Fruit fly (Drosophila melanogaster): ENCODE measurements around the gene CG34134.
A peak's percentile ranks its signal among the peaks of the same experiment; 100 is the strongest.

CG34134 gene

dm6 chr2L:8211070-8211469 lies 20.5 kb upstream of the CG34134 start, which contains the start of gene Ssb-c31a:
Ssb-c31a (plus strand) TSS chr2L:8211347.
- TF ChIP-seq CG7045 (GFP tag; optimal IDR thresholded peaks at IDR 0.05) (peak; percentile 74), CG14711 (tag; optimal IDR thresholded peaks at IDR 0.05) (peak; percentile 61), Clk (GFP tag; optimal IDR thresholded peaks at IDR 0.05) (peak; percentile 42), CG7101 (tag; optimal IDR thresholded peaks at IDR 0.05) (peak; percentile 83), CG5204 (GFP tag; optimal IDR thresholded peaks at IDR 0.05) (peak; percentile 87), Hr96 (GFP tag; optimal IDR thresholded peaks at IDR 0.05) (peak; percentile 75), CG1620 (GFP tag; optimal IDR thresholded peaks at IDR 0.05) (peak; percentile 88), ovo (GFP tag; optimal IDR thresholded peaks at IDR 0.05) (peak; percentile 55), Crg-1 (GFP tag; optimal IDR thresholded peaks at IDR 0.05) (peak; percentile 91), toe (GFP tag; optimal IDR thresholded peaks at IDR 0.05) (peak; percentile 87), cnc (optimal IDR thresholded peaks at IDR 0.05) (no peak), CG33017 (tag; optimal IDR thresholded peaks at IDR 0.05) (peak; percentile 72), cic (GFP tag; optimal IDR thresholded peaks at IDR 0.05) (peak; percentile 50), kay (GFP tag; ENCODE audit: borderline replicate concordance) (peak; percentile 94), CG11617 (GFP tag; optimal IDR thresholded peaks at IDR 0.05) (peak; percentile 74), bab1 (GFP tag; optimal IDR thresholded peaks at IDR 0.05) (peak; percentile 71), pad (GFP tag; optimal IDR thresholded peaks at IDR 0.05) (peak; percentile 69), tj (GFP tag; optimal IDR thresholded peaks at IDR 0.05) (peak; percentile 69), Mnt (GFP tag; optimal IDR thresholded peaks at IDR 0.05) (peak; percentile 76), CG12768 (GFP tag; optimal IDR thresholded peaks at IDR 0.05) (peak; percentile 81)

dm6 chr2L:8210468-8210867 lies 19.9 kb upstream of the CG34134 start:
- TF ChIP-seq CG1620 (GFP tag; optimal IDR thresholded peaks at IDR 0.05): no peak
- no peak for TF ChIP-seq CG33017 (tag; optimal IDR thresholded peaks at IDR 0.05)
- TF ChIP-seq CG7045 (GFP tag; optimal IDR thresholded peaks at IDR 0.05): no peak
- no peak for TF ChIP-seq ovo (GFP tag; optimal IDR thresholded peaks at IDR 0.05)
- TF ChIP-seq bab1 (GFP tag; optimal IDR thresholded peaks at IDR 0.05): no peak
- TF ChIP-seq CG5204 (GFP tag; optimal IDR thresholded peaks at IDR 0.05): no peak
- no peak for TF ChIP-seq toe (GFP tag; optimal IDR thresholded peaks at IDR 0.05)
- TF ChIP-seq CG11617 (GFP tag; optimal IDR thresholded peaks at IDR 0.05): no peak
- TF ChIP-seq kay (GFP tag; ENCODE audit: borderline replicate concordance): no peak
- TF ChIP-seq cic (GFP tag; optimal IDR thresholded peaks at IDR 0.05): no peak
- TF ChIP-seq pad (GFP tag; optimal IDR thresholded peaks at IDR 0.05): no peak
- no peak for TF ChIP-seq CG7101 (tag; optimal IDR thresholded peaks at IDR 0.05)
- no peak for TF ChIP-seq Crg-1 (GFP tag; optimal IDR thresholded peaks at IDR 0.05)
- TF ChIP-seq CG12768 (GFP tag; optimal IDR thresholded peaks at IDR 0.05): no peak
- TF ChIP-seq CG14711 (tag; optimal IDR thresholded peaks at IDR 0.05): no peak
- no peak for TF ChIP-seq Clk (GFP tag; optimal IDR thresholded peaks at IDR 0.05)
- no peak for TF ChIP-seq Hr96 (GFP tag; optimal IDR thresholded peaks at IDR 0.05)
- no peak for TF ChIP-seq cnc (optimal IDR thresholded peaks at IDR 0.05)

DNA sequence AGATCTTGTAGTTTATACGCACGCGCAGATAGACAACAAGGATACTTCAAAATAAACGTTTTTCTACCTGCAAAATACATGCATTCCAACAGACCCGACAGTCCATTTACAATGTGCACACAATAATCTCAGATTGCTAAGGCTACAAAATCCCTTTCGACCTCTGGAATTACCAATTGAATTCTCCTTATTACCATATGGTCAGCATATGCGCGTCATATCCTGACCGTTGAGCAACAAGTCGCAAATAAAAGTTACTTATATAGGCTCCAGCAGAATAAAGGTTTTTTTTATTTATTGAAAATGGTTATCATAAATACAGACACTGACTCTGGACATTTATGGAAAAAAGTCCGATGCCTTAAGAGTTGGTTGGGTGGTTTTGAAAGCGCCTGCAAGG lies 18.8 kb upstream of the CG34134 start:
- peak; percentile 88 for TF ChIP-seq kay (GFP tag; ENCODE audit: borderline replicate concordance)
- no peak for TF ChIP-seq pad (GFP tag; optimal IDR thresholded peaks at IDR 0.05)

DNA sequence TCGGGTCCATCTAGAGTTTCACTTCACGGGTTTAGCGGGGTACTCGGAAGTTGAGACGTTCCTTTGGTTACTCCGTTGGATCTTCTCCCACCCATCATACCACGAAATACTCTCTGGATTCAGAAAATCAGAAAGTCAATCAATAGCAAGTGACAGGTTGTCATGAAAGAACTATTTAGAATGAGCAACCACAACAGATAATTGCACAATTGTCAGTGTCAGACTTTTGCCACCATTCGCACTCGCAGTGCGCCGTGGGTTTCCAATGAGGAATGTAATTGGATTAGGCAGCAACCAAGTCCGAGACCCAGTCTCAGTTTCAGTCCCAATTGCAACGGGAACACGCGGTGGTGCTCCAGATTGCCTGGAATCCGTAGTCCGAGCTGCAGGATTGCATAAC lies 15.3 kb upstream of the CG34134 start, which contains the start of gene CG8419:
Gene CG8419 (plus strand): TSS at position 301 of the 400 bp plus-strand sequence.
- TF ChIP-seq Mnt (GFP tag; optimal IDR thresholded peaks at IDR 0.05) (no peak), pad (GFP tag; optimal IDR thresholded peaks at IDR 0.05) (no peak), ovo (GFP tag; optimal IDR thresholded peaks at IDR 0.05) (no peak), CG12768 (GFP tag; optimal IDR thresholded peaks at IDR 0.05) (no peak)

dm6 chr2L:8204996-8205567 lies 14.5 kb upstream of the CG34134 start, which contains the start of gene SLC5A11:
SLC5A11 (minus strand) TSS chr2L:8205132.
- TF ChIP-seq CG14711 (tag; optimal IDR thresholded peaks at IDR 0.05) (peak; percentile 92), CG1620 (GFP tag; optimal IDR thresholded peaks at IDR 0.05) (peak; percentile 56), Mnt (GFP tag; optimal IDR thresholded peaks at IDR 0.05) (peak; percentile 77), Hr96 (GFP tag; optimal IDR thresholded peaks at IDR 0.05) (peak; percentile 97), bab1 (GFP tag; optimal IDR thresholded peaks at IDR 0.05) (peak; percentile 100), CG7045 (GFP tag; optimal IDR thresholded peaks at IDR 0.05) (peak; percentile 99), cnc (optimal IDR thresholded peaks at IDR 0.05) (no peak), CG7101 (tag; optimal IDR thresholded peaks at IDR 0.05) (peak; percentile 96), toe (GFP tag; optimal IDR thresholded peaks at IDR 0.05) (peak; percentile 96), kay (GFP tag; ENCODE audit: borderline replicate concordance) (peak; percentile 58), tj (GFP tag; optimal IDR thresholded peaks at IDR 0.05) (peak; percentile 75), Crg-1 (GFP tag; optimal IDR thresholded peaks at IDR 0.05) (peak; percentile 84), CG12768 (GFP tag; optimal IDR thresholded peaks at IDR 0.05) (peak; percentile 96), CG5204 (GFP tag; optimal IDR thresholded peaks at IDR 0.05) (peak; percentile 84), CG11617 (GFP tag; optimal IDR thresholded peaks at IDR 0.05) (peak; percentile 96), ovo (GFP tag; optimal IDR thresholded peaks at IDR 0.05) (peak; percentile 83), Clk (GFP tag; optimal IDR thresholded peaks at IDR 0.05) (peak; percentile 93), cic (GFP tag; optimal IDR thresholded peaks at IDR 0.05) (peak; percentile 98), CG33017 (tag; optimal IDR thresholded peaks at IDR 0.05) (peak; percentile 98), pad (GFP tag; optimal IDR thresholded peaks at IDR 0.05) (peak; percentile 87)

dm6 chr2L:8204366-8204765 lies 13.8 kb upstream of the CG34134 start:
- TF ChIP-seq CG12768 (GFP tag; optimal IDR thresholded peaks at IDR 0.05) (peak; percentile 60), Mnt (GFP tag; optimal IDR thresholded peaks at IDR 0.05) (no peak)

All from whole organism, adult.